Fruit fly (Drosophila melanogaster): ENCODE measurements around the gene spn-A.

The spn-A gene

DNA sequence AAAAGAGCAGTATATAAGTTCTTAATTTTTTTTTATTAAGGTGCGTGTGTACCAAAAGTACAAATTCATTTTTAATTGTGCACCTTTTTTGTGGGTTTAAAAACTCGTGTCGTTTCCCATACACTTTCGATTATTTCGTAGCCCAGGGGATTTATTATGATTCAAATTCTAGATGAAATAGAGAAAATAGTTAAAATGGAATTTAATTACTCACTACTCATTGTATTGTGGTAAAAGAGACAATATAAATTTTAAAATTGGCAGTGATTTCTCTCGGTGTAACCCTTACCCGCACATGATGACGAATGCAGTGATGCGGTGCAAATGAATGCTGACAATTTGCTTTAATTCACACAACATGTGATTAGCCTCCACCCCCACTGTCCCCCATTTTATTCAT, 27.4 kb upstream of the spn-A start:
- TF ChIP-seq lz (GFP tag; optimal IDR thresholded peaks at IDR 0.05) (peak; percentile 32), Hr39 (GFP tag; optimal IDR thresholded peaks at IDR 0.05) (peak; percentile 61), cyc (GFP tag; optimal IDR thresholded peaks at IDR 0.05) (peak; percentile 55), CG7368 (GFP tag; optimal IDR thresholded peaks at IDR 0.05) (no peak), CG3919 (GFP tag; optimal IDR thresholded peaks at IDR 0.05) (peak; percentile 32), acj6 (GFP tag; optimal IDR thresholded peaks at IDR 0.05) (peak; percentile 8), Sox14 (GFP tag; optimal IDR thresholded peaks at IDR 0.05) (peak; percentile 16), Smox (GFP tag; optimal IDR thresholded peaks at IDR 0.05) (peak; percentile 45), CG8632 (GFP tag; optimal IDR thresholded peaks at IDR 0.05) (peak; percentile 13), Eip78C (GFP tag) (peak; percentile 69), CG32006 (GFP tag; optimal IDR thresholded peaks at IDR 0.05) (peak; percentile 17), CG3032 (tag; optimal IDR thresholded peaks at IDR 0.05) (no peak), Ets21C (GFP tag; optimal IDR thresholded peaks at IDR 0.05) (peak; percentile 22), Sox102F (GFP tag; optimal IDR thresholded peaks at IDR 0.05) (peak; percentile 23), CG10669 (GFP tag; optimal IDR thresholded peaks at IDR 0.05) (no peak), pdm3 (GFP tag; optimal IDR thresholded peaks at IDR 0.05) (peak; percentile 11), Hr4 (GFP tag; optimal IDR thresholded peaks at IDR 0.05) (peak; percentile 15), eg (GFP tag; IDR thresholded peaks at IDR 0.05) (0 out of 3 replicates have a peak, but pooled peaks have one; percentile 42), svp (GFP tag) (peak; percentile 70), topi (GFP tag; optimal IDR thresholded peaks at IDR 0.05) (peak; percentile 64), CG31627 (GFP tag; optimal IDR thresholded peaks at IDR 0.05) (peak; percentile 63), CG34406 (GFP tag; optimal IDR thresholded peaks at IDR 0.05) (peak; percentile 14), CG6808 (GFP tag; optimal IDR thresholded peaks at IDR 0.05) (no peak), spab (GFP tag; optimal IDR thresholded peaks at IDR 0.05) (no peak), OdsH (GFP tag; optimal IDR thresholded peaks at IDR 0.05) (peak; percentile 18), vri (GFP tag; optimal IDR thresholded peaks at IDR 0.05) (no peak), CG11902 (GFP tag; optimal IDR thresholded peaks at IDR 0.05) (peak; percentile 14), esn (GFP tag; optimal IDR thresholded peaks at IDR 0.05) (peak; percentile 50), CG15336 (GFP tag; IDR thresholded peaks at IDR 0.05) (no peak)

dm6 chr3R:30076088-30076487, 20.3 kb upstream of the spn-A start:
- TF ChIP-seq Sox102F (GFP tag; optimal IDR thresholded peaks at IDR 0.05) = peak; percentile 51
- peak; percentile 24; the same call in 1 of the 2 replicates for TF ChIP-seq CG11294 (GFP tag; IDR thresholded peaks at IDR 0.05)
- peak; percentile 73 for TF ChIP-seq pdm3 (GFP tag; optimal IDR thresholded peaks at IDR 0.05)
- peak; percentile 68 for TF ChIP-seq CG3919 (GFP tag; optimal IDR thresholded peaks at IDR 0.05)
- TF ChIP-seq salr (GFP tag; optimal IDR thresholded peaks at IDR 0.05) = peak; percentile 20 to 53
- peak; percentile 36 for TF ChIP-seq CG11762 (GFP tag; optimal IDR thresholded peaks at IDR 0.05; ENCODE audit: insufficient read depth)
- TF ChIP-seq dac (GFP tag; optimal IDR thresholded peaks at IDR 0.05) = peak; percentile 56
- TF ChIP-seq CG6276 (GFP tag; optimal IDR thresholded peaks at IDR 0.05) = peak; percentile 46
- peak; percentile 48 for TF ChIP-seq CG34406 (GFP tag; optimal IDR thresholded peaks at IDR 0.05)
- peak; percentile 41 for TF ChIP-seq Lpt (GFP tag; optimal IDR thresholded peaks at IDR 0.05)
- no peak for TF ChIP-seq Eip93F (GFP tag; optimal IDR thresholded peaks at IDR 0.05)
- TF ChIP-seq achi (GFP tag; optimal IDR thresholded peaks at IDR 0.05) = peak; percentile 51
- peak; percentile 62 for TF ChIP-seq CG8632 (GFP tag; optimal IDR thresholded peaks at IDR 0.05)
- TF ChIP-seq fkh (GFP tag; optimal IDR thresholded peaks at IDR 0.05) = no peak
- no peak for TF ChIP-seq CG9139 (GFP tag; optimal IDR thresholded peaks at IDR 0.05)
- TF ChIP-seq lz (GFP tag; optimal IDR thresholded peaks at IDR 0.05) = peak; percentile 72
- peak; percentile 67 for TF ChIP-seq acj6 (GFP tag; optimal IDR thresholded peaks at IDR 0.05)
- peak; percentile 46 for TF ChIP-seq fd59A (GFP tag; optimal IDR thresholded peaks at IDR 0.05)
- peak; percentile 75 for TF ChIP-seq svp (GFP tag)
- peak; percentile 5 for TF ChIP-seq Blimp-1 (GFP tag; optimal IDR thresholded peaks at IDR 0.05)
- peak; percentile 70 for TF ChIP-seq Hr39 (GFP tag; optimal IDR thresholded peaks at IDR 0.05)
- peak; percentile 69 for TF ChIP-seq esn (GFP tag; optimal IDR thresholded peaks at IDR 0.05)
- peak; percentile 74 for TF ChIP-seq Eip75B (GFP tag; optimal IDR thresholded peaks at IDR 0.05)
- peak; percentile 53 for TF ChIP-seq topi (GFP tag; optimal IDR thresholded peaks at IDR 0.05)
- TF ChIP-seq CG1621 (tag; optimal IDR thresholded peaks at IDR 0.05) = peak; percentile 65
- peak; percentile 63; the same call in 2 of the 3 replicates for TF ChIP-seq eg (GFP tag; IDR thresholded peaks at IDR 0.05)
- TF ChIP-seq CG6808 (GFP tag; optimal IDR thresholded peaks at IDR 0.05) = peak; percentile 35
- TF ChIP-seq spab (GFP tag; optimal IDR thresholded peaks at IDR 0.05) = peak; percentile 36
- peak; percentile 74 for TF ChIP-seq CG6792 (GFP tag; optimal IDR thresholded peaks at IDR 0.05)
- TF ChIP-seq Hr38 (GFP tag; optimal IDR thresholded peaks at IDR 0.05) = no peak
- peak; percentile 37 for TF ChIP-seq Ets96B (tag; optimal IDR thresholded peaks at IDR 0.05)
- peak; percentile 89 for TF ChIP-seq Eip78C (GFP tag)
- TF ChIP-seq Sox15 (GFP tag; optimal IDR thresholded peaks at IDR 0.05) = peak; percentile 39
- TF ChIP-seq fd85E (GFP tag; optimal IDR thresholded peaks at IDR 0.05) = no peak
- TF ChIP-seq vri (GFP tag; optimal IDR thresholded peaks at IDR 0.05) = no peak
- TF ChIP-seq CG11902 (GFP tag; optimal IDR thresholded peaks at IDR 0.05) = peak; percentile 17
